Worm (Caenorhabditis elegans) whole organism, early embryonic: Measurements from ENCODE around the gene F40H3.3.

ENCODE experiments used
- B0310.2 ChIP-seq: sonication (generic microtip); optimal IDR thresholded peaks from 2 replicates; lab custom pipeline; 2016; ENCODE audit warnings: mild to moderate bottlenecking, missing genetic modification characterization, missing compliant biosample characterization
- F13C5.2 ChIP-seq: sonication (generic microtip); optimal IDR thresholded peaks from 2 replicates; lab custom pipeline; 2017; ENCODE audit warnings: mild to moderate bottlenecking, missing genetic modification characterization, inconsistent platforms, missing compliant biosample characterization
- aly-1 ChIP-seq: sonication (generic microtip); optimal IDR thresholded peaks from 2 replicates; lab custom pipeline; 2016; ENCODE audit warnings: missing genetic modification characterization, missing compliant biosample characterization
- ama-1 ChIP-seq: fragments of 150-350 bp; optimal IDR thresholded peaks from 2 replicates; lab custom pipeline; 2014
- ceh-13 ChIP-seq: fragments of 200-800 bp; sonication (Bioruptor generic); optimal IDR thresholded peaks from 2 replicates; lab custom pipeline; 2018; ENCODE audit warnings: mild to moderate bottlenecking, missing genetic modification characterization, missing compliant biosample characterization
- ceh-36 ChIP-seq: sonication (generic microtip); optimal IDR thresholded peaks from 2 replicates; lab custom pipeline; 2016; ENCODE audit warnings: missing genetic modification characterization, inconsistent platforms, missing compliant biosample characterization
- ets-7 ChIP-seq: sonication (generic microtip); optimal IDR thresholded peaks from 2 replicates; lab custom pipeline; 2016; ENCODE audit warnings: missing genotype, missing genetic modification characterization, missing compliant biosample characterization
- flt-1 ChIP-seq: fragments of 200-800 bp; sonication (Bioruptor generic); IDR thresholded peaks from 2 replicates; pipeline ENCODE4 v1.3.6; 2022; ENCODE audit warnings: missing genetic modification characterization, missing compliant biosample characterization
- hmbx-1 ChIP-seq: sonication (generic microtip); optimal IDR thresholded peaks from 2 replicates; lab custom pipeline; 2016; ENCODE audit warnings: mild to moderate bottlenecking, missing genetic modification characterization, missing compliant biosample characterization
- hmg-4 ChIP-seq: fragments of 200-800 bp; sonication (Bioruptor generic); optimal IDR thresholded peaks from 2 replicates; lab custom pipeline; 2018; ENCODE audit warnings: mild to moderate bottlenecking, missing genetic modification characterization, missing compliant biosample characterization
- hnd-1 ChIP-seq: sonication (generic microtip); optimal IDR thresholded peaks from 2 replicates; lab custom pipeline; 2016; ENCODE audit warnings: missing genetic modification characterization, missing compliant biosample characterization
- pes-1 ChIP-seq: fragments of 200-800 bp; sonication (Bioruptor generic); IDR thresholded peaks from 2 replicates; pipeline ENCODE4 v1.3.6; 2022; ENCODE audit warnings: missing genetic modification reagents, missing genetic modification characterization, missing compliant biosample characterization
- scrt-1 ChIP-seq: fragments of 200-800 bp; sonication (Bioruptor generic); IDR thresholded peaks from 2 replicates; pipeline ENCODE4 v1.3.6; 2022; ENCODE audit warnings: missing genetic modification characterization, missing compliant biosample characterization
- sea-1 ChIP-seq: fragments of 200-800 bp; sonication (Bioruptor generic); conservative IDR thresholded peaks from 2 replicates; pipeline ENCODE4 v1.3.6; 2022; ENCODE audit warnings: missing genetic modification characterization, missing compliant biosample characterization
- tbx-11 ChIP-seq: fragments of 200-800 bp; sonication (Bioruptor generic); IDR thresholded peaks from 2 replicates; pipeline ENCODE4 v1.3.6; 2022; ENCODE audit warnings: missing genetic modification characterization, missing compliant biosample characterization
- tbx-37 ChIP-seq: fragments of 200-800 bp; sonication (Bioruptor generic); conservative IDR thresholded peaks from 2 replicates; pipeline ENCODE4 v1.3.6; 2022; ENCODE audit warnings: missing genetic modification reagents, missing genetic modification characterization, missing compliant biosample characterization
- tra-4 ChIP-seq: sonication (generic microtip); optimal IDR thresholded peaks from 2 replicates; lab custom pipeline; 2017; ENCODE audit warnings: missing genetic modification characterization, missing compliant biosample characterization

Gene F40H3.3

ce11 chrII:6138138-6138537, 33.2 kb upstream of the F40H3.3 start:
- TF ChIP-seq flt-1 (GFP tag; lab: Robert Waterston, UW): no peak
- TF ChIP-seq pes-1 (GFP tag; lab: Robert Waterston, UW): no peak
- TF ChIP-seq ceh-13 (GFP tag; lab: Kevin White, UChicago): no peak
- no peak for TF ChIP-seq scrt-1
- TF ChIP-seq ceh-36 (tag; lab: Kevin White, UChicago): no peak
- TF ChIP-seq tbx-37 (GFP tag; lab: Robert Waterston, UW): no peak
- TF ChIP-seq tra-4 (tag; lab: Kevin White, UChicago): no peak
- TF ChIP-seq F13C5.2: no peak
- TF ChIP-seq hmbx-1: no peak
- no peak for TF ChIP-seq tbx-11 (GFP tag; lab: Robert Waterston, UW)
- no peak for TF ChIP-seq hmg-4
- no peak for TF ChIP-seq B0310.2 (tag; lab: Kevin White, UChicago)
- no peak for TF ChIP-seq sea-1 (GFP tag; lab: Robert Waterston, UW)

ce11 chrII:6139484-6139883, 31.8 kb upstream of the F40H3.3 start:
- TF ChIP-seq aly-1 (tag; lab: Kevin White, UChicago): no peak
- TF ChIP-seq ceh-36 (tag; lab: Kevin White, UChicago): no peak
- no peak for TF ChIP-seq tra-4 (tag; lab: Kevin White, UChicago)
- TF ChIP-seq sea-1 (GFP tag; lab: Robert Waterston, UW): no peak
- TF ChIP-seq hmbx-1: no peak
- TF ChIP-seq B0310.2 (tag; lab: Kevin White, UChicago): no peak
- no peak for TF ChIP-seq ets-7

DNA sequence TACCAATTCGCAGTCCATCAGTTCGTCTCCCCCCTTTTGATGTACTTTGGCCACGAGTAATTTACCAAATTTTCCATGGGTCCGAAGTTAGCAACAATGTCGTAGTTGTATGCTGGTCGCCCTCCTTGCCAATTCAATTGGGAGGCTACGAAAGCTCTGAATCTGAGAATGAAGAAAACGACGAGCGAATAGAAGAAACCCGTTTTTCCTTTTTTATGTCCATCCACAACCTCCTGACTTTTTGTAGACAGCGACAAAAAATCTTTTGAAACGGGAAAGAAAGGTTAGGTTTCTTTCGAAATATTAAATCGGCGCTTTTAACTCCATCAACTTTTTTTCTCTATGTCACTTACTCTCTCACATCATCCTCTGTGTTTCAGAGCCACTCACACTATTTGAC, 28.8 kb upstream of the F40H3.3 start:
- TF ChIP-seq aly-1 (tag; lab: Kevin White, UChicago): no peak
- no peak for TF ChIP-seq tbx-37 (GFP tag; lab: Robert Waterston, UW)
- no peak for TF ChIP-seq hmbx-1
- no peak for TF ChIP-seq tra-4 (tag; lab: Kevin White, UChicago)

DNA sequence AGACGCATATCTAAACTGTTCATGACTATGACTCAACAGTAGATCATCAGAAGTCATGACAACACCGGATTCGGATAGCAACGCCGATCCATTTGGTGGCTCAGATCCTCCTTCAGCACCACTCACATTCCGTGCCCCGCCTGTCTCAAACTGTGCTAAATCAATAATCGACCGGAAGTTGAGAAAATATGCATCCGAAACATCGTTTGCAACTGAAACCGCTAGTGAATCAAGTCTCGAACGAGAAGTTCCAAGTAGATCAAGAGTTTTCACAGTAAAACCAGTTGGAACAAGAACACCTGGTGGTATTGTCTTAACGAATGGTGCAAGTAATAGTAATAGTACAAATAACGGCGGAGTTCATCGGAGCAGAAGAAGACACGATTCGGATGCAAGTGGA, 24.2 kb upstream of the F40H3.3 start:
- TF ChIP-seq flt-1 (GFP tag; lab: Robert Waterston, UW) (no peak), scrt-1 (no peak), sea-1 (GFP tag; lab: Robert Waterston, UW) (no peak), tbx-11 (GFP tag; lab: Robert Waterston, UW) (no peak), ceh-36 (tag; lab: Kevin White, UChicago) (no peak), hmg-4 (no peak), ama-1 (no peak), F13C5.2 (no peak), ets-7 (no peak), B0310.2 (tag; lab: Kevin White, UChicago) (no peak), hmbx-1 (no peak), tbx-37 (GFP tag; lab: Robert Waterston, UW) (no peak), tra-4 (tag; lab: Kevin White, UChicago) (no peak), pes-1 (GFP tag; lab: Robert Waterston, UW) (no peak), ceh-13 (GFP tag; lab: Kevin White, UChicago) (no peak), hnd-1 (tag; lab: Kevin White, UChicago) (no peak)

- no peak for TF ChIP-seq flt-1 (GFP tag; lab: Robert Waterston, UW)
- no peak for TF ChIP-seq aly-1 (tag; lab: Kevin White, UChicago)
- TF ChIP-seq tbx-11 (GFP tag; lab: Robert Waterston, UW): no peak
- no peak for TF ChIP-seq hnd-1 (tag; lab: Kevin White, UChicago)
- no peak for TF ChIP-seq scrt-1
- TF ChIP-seq pes-1 (GFP tag; lab: Robert Waterston, UW): no peak
- no peak for TF ChIP-seq tra-4 (tag; lab: Kevin White, UChicago)
- TF ChIP-seq ceh-13 (GFP tag; lab: Kevin White, UChicago): no peak
- no peak for TF ChIP-seq F13C5.2
These were observed 22.9 kb upstream of the F40H3.3 start for ce11 chrII:6148369-6148768.

- TF ChIP-seq hnd-1 (tag; lab: Kevin White, UChicago) (no peak), sea-1 (GFP tag; lab: Robert Waterston, UW) (no peak), F13C5.2 (no peak), ceh-36 (tag; lab: Kevin White, UChicago) (no peak), hmbx-1 (no peak), tbx-37 (GFP tag; lab: Robert Waterston, UW) (no peak), scrt-1 (no peak), ets-7 (no peak), B0310.2 (tag; lab: Kevin White, UChicago) (no peak), tbx-11 (GFP tag; lab: Robert Waterston, UW) (no peak), ceh-13 (GFP tag; lab: Kevin White, UChicago) (no peak), ama-1 (no peak), tra-4 (tag; lab: Kevin White, UChicago) (no peak), aly-1 (tag; lab: Kevin White, UChicago) (no peak), flt-1 (GFP tag; lab: Robert Waterston, UW) (no peak), pes-1 (GFP tag; lab: Robert Waterston, UW) (no peak), hmg-4 (no peak)
These were observed 21.9 kb upstream of the F40H3.3 start for ce11 chrII:6149434-6149833.

ce11 chrII:6158111-6158510, 13.2 kb upstream of the F40H3.3 start:
- TF ChIP-seq tbx-37 (GFP tag; lab: Robert Waterston, UW) (no peak), ceh-36 (tag; lab: Kevin White, UChicago) (no peak), hnd-1 (tag; lab: Kevin White, UChicago) (no peak), pes-1 (GFP tag; lab: Robert Waterston, UW) (no peak), ceh-13 (GFP tag; lab: Kevin White, UChicago) (no peak)

DNA sequence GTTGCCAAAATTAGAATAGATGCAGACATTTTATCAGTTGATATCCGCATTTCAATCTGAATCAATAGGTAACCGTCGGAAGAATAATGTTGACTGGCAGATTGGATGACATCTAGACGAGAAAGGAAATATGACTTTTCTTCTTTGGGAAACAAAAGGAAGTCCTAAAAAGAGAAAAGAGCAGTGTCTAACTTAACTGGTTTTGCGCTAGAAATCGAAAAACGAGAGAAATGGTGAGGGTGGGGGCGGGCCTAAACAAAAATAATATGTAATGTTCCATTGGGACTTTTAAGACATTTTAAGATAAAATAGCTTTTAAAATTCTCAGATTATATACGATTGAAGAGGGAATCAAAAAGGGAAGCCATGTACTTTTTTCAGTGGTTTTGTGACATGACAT, 10.3 kb upstream of the F40H3.3 start, which contains the start of gene exp-1:
TSS of gene exp-1 (minus strand) at position 101 of the 400 bp plus-strand sequence.
- TF ChIP-seq ama-1: no peak
- TF ChIP-seq tbx-11 (GFP tag; lab: Robert Waterston, UW): no peak
- TF ChIP-seq F13C5.2: no peak
- TF ChIP-seq ceh-13 (GFP tag; lab: Kevin White, UChicago): no peak
- TF ChIP-seq pes-1 (GFP tag; lab: Robert Waterston, UW): no peak
- no peak for TF ChIP-seq hmbx-1
- TF ChIP-seq B0310.2 (tag; lab: Kevin White, UChicago): no peak
- no peak for TF ChIP-seq tbx-37 (GFP tag; lab: Robert Waterston, UW)
- no peak for TF ChIP-seq ets-7
- TF ChIP-seq hnd-1 (tag; lab: Kevin White, UChicago): no peak
- TF ChIP-seq sea-1 (GFP tag; lab: Robert Waterston, UW): no peak
- no peak for TF ChIP-seq scrt-1
- no peak for TF ChIP-seq aly-1 (tag; lab: Kevin White, UChicago)
- TF ChIP-seq tra-4 (tag; lab: Kevin White, UChicago): no peak
- TF ChIP-seq ceh-36 (tag; lab: Kevin White, UChicago): no peak
